Fruit fly (Drosophila melanogaster) whole organism, embryonic: ENCODE results near the gene CG4497.

Source experiments
- ATbp ChIP-seq: fragments of 200-800 bp; sonication (Bioruptor generic); optimal IDR thresholded peaks from 2 replicates; lab custom pipeline; 2017; ENCODE audit warnings: missing biosample characterization, mild to moderate bottlenecking, missing genetic modification characterization, missing genetic modification reagents
- Adf1 ChIP-seq: fragments of 200-800 bp; sonication (Bioruptor generic); IDR thresholded peaks from 2 replicates; pipeline ENCODE4 v1.3.6; 2022; ENCODE audit warnings: missing biosample characterization, missing genetic modification characterization
- Aef1 ChIP-seq: fragments of 200-800 bp; sonication (Bioruptor generic); IDR thresholded peaks from 3 replicates; pipeline ENCODE4 v1.3.6; 2022; ENCODE audit warnings: missing biosample characterization, missing genetic modification characterization
- Awh ChIP-seq: fragments of 200-800 bp; sonication (Bioruptor generic); IDR thresholded peaks from 2 replicates; pipeline ENCODE4, ENCODE4 v1.3.6; 2022; ENCODE audit warnings: missing biosample characterization, missing genetic modification characterization
- CG10321 ChIP-seq: fragments of 200-800 bp; sonication (Bioruptor generic); IDR thresholded peaks from 2 replicates; pipeline ENCODE4 v1.3.6; 2022; ENCODE audit warnings: missing biosample characterization, missing genetic modification characterization
- CG10366 ChIP-seq: fragments of 200-800 bp; sonication (Bioruptor generic); IDR thresholded peaks from 2 replicates; pipeline ENCODE4 v1.3.6; 2022; ENCODE audit warnings: missing biosample characterization, missing genetic modification characterization
- CG10979 ChIP-seq: fragments of 200-800 bp; sonication (Bioruptor generic); optimal IDR thresholded peaks from 2 replicates; lab custom pipeline; 2018; ENCODE audit warnings: missing biosample characterization, mild to moderate bottlenecking, missing genetic modification characterization, moderate library complexity
- CG11247 ChIP-seq: fragments of 200-800 bp; sonication (Bioruptor generic); IDR thresholded peaks from 2 replicates; pipeline ENCODE4 v1.3.6; 2022; ENCODE audit warnings: missing biosample characterization, missing genetic modification characterization
- CG13123 ChIP-seq: fragments of 200-800 bp; sonication (Bioruptor generic); optimal IDR thresholded peaks from 2 replicates; lab custom pipeline; 2016; ENCODE audit warnings: missing biosample characterization, missing genetic modification characterization
- CG14050 ChIP-seq: fragments of 200-800 bp; sonication (Bioruptor generic); IDR thresholded peaks from 3 replicates; pipeline ENCODE4 v1.3.6; 2022; ENCODE audit warnings: missing biosample characterization, missing genetic modification characterization
- CG14965 ChIP-seq: fragments of 200-800 bp; sonication (Bioruptor generic); optimal IDR thresholded peaks from 2 replicates; lab custom pipeline; 2016; ENCODE audit warnings: missing biosample characterization, missing genetic modification characterization, borderline replicate concordance
- CG1602 ChIP-seq: fragments of 200-800 bp; sonication (Bioruptor generic); optimal IDR thresholded peaks from 3 replicates; lab custom pipeline; 2016; ENCODE audit warnings: missing biosample characterization, missing genetic modification characterization
- CG2678 ChIP-seq: fragments of 200-800 bp; sonication (Bioruptor generic); optimal IDR thresholded peaks from 3 replicates; lab custom pipeline; 2019; ENCODE audit warnings: missing biosample characterization, mild to moderate bottlenecking, missing genetic modification characterization, moderate library complexity
- CG4404 ChIP-seq: fragments of 200-800 bp; sonication (Bioruptor generic); IDR thresholded peaks from 2 replicates; pipeline ENCODE4 v1.3.6; 2022; ENCODE audit warnings: missing biosample characterization, missing genetic modification characterization
- CG4854 ChIP-seq: fragments of 200-800 bp; sonication (Bioruptor generic); optimal IDR thresholded peaks from 2 replicates; lab custom pipeline; 2016; ENCODE audit warnings: missing biosample characterization, missing genetic modification characterization, inconsistent platforms
- CG7987 ChIP-seq: fragments of 200-800 bp; sonication (Bioruptor generic); optimal IDR thresholded peaks from 2 replicates; lab custom pipeline; 2018; ENCODE audit warnings: missing biosample characterization, mild to moderate bottlenecking, missing genetic modification characterization, moderate library complexity
- D ChIP-seq, 2 experiments: fragments of 200-800 bp in 1 of 2; fragments of >200 bp in 1 of 2; sonication (Bioruptor generic) in 1 of 2; optimal IDR thresholded peaks; 2 replicates in 1 of 2; 3 replicates in 1 of 2; lab custom pipeline; 2017; ENCODE audit warnings: mild to moderate bottlenecking in 1 of 2, missing biosample characterization in 1 of 2, missing genetic modification characterization in 1 of 2, missing genetic modification reagents in 1 of 2
- Deaf1 ChIP-seq: fragments of 200-800 bp; optimal IDR thresholded peaks from 3 replicates; lab custom pipeline; 2019; ENCODE audit warnings: missing biosample characterization, mild to moderate bottlenecking, missing genetic modification characterization, moderate library complexity
- Dfd ChIP-seq, 2 experiments: fragments of >200 bp; optimal IDR thresholded peaks; 2 replicates each; lab custom pipeline; 2017; ENCODE audit warnings: missing biosample characterization in 2 of 2, missing genetic modification characterization in 2 of 2
- Doc3 ChIP-seq: fragments of 200-800 bp; sonication (Bioruptor generic); IDR thresholded peaks from 3 replicates; pipeline ENCODE4 v1.3.6; 2022; ENCODE audit warnings: missing biosample characterization, missing genetic modification characterization; ENCODE audit not compliant: partially characterized antibody
- H2.0 ChIP-seq: fragments of 200-800 bp; sonication (Bioruptor generic); IDR thresholded peaks from 2 replicates; pipeline ENCODE4 v1.3.6; 2022; ENCODE audit warnings: missing biosample characterization, missing genetic modification characterization
- Hr78 ChIP-seq, 2 experiments: fragments of 200-800 bp in 1 of 2; fragments of >200 bp in 1 of 2; sonication (Bioruptor generic) in 1 of 2; optimal IDR thresholded peaks; 2 replicates each; lab custom pipeline; 2017 to 2019; ENCODE audit warnings: missing biosample characterization in 2 of 2, missing genetic modification characterization in 2 of 2, mild to moderate bottlenecking in 1 of 2, moderate library complexity in 1 of 2
- Kr ChIP-seq: fragments of 200-800 bp; sonication (Bioruptor generic); optimal IDR thresholded peaks from 2 replicates; lab custom pipeline; 2017; ENCODE audit warnings: missing biosample characterization, mild to moderate bottlenecking, missing genetic modification characterization
- MTF-1 ChIP-seq: fragments of 200-800 bp; sonication (Bioruptor generic); optimal IDR thresholded peaks from 2 replicates; lab custom pipeline; 2018; ENCODE audit warnings: missing biosample characterization, mild to moderate bottlenecking, missing genetic modification characterization, borderline replicate concordance
- NC2α ChIP-seq: fragments of 200-800 bp; sonication (Bioruptor generic); optimal IDR thresholded peaks from 2 replicates; lab custom pipeline; 2016; ENCODE audit warnings: missing biosample characterization, missing genetic modification characterization
- NfI ChIP-seq: fragments of 200-800 bp; sonication (Bioruptor generic); optimal IDR thresholded peaks from 3 replicates; lab custom pipeline; 2018; ENCODE audit warnings: missing biosample characterization, mild to moderate bottlenecking, missing genetic modification characterization, moderate library complexity
- Sox100B ChIP-seq: fragments of 200-800 bp; sonication (Bioruptor generic); optimal IDR thresholded peaks from 3 replicates; lab custom pipeline; 2018; ENCODE audit warnings: missing biosample characterization, mild to moderate bottlenecking, missing genetic modification characterization
- Sox102F ChIP-seq: fragments of 200-800 bp; sonication (Bioruptor generic); optimal IDR thresholded peaks from 2 replicates; lab custom pipeline; 2018; ENCODE audit warnings: missing biosample characterization, mild to moderate bottlenecking, missing genetic modification characterization, moderate library complexity
- Ssrp ChIP-seq: fragments of 200-800 bp; sonication (Bioruptor generic); optimal IDR thresholded peaks from 2 replicates; lab custom pipeline; 2018; ENCODE audit warnings: missing biosample characterization, mild to moderate bottlenecking, missing genetic modification characterization, moderate library complexity
- YL-1 ChIP-seq: fragments of 200-800 bp; sonication (Bioruptor generic); optimal IDR thresholded peaks from 3 replicates; lab custom pipeline; 2017; ENCODE audit warnings: missing biosample characterization, mild to moderate bottlenecking, missing genetic modification characterization
- ab ChIP-seq: fragments of 200-800 bp; sonication (Bioruptor generic); optimal IDR thresholded peaks from 2 replicates; lab custom pipeline; 2016; ENCODE audit warnings: missing biosample characterization, missing genetic modification characterization
- az2 ChIP-seq: fragments of 200-800 bp; sonication (Bioruptor generic); optimal IDR thresholded peaks from 3 replicates; lab custom pipeline; 2016; ENCODE audit warnings: missing biosample characterization, missing genetic modification characterization
- btn ChIP-seq: fragments of 200-800 bp; sonication (Bioruptor generic); optimal IDR thresholded peaks from 2 replicates; lab custom pipeline; 2016; ENCODE audit warnings: missing biosample characterization, missing genetic modification characterization
- chinmo ChIP-seq: fragments of 200-800 bp; sonication (Bioruptor generic); IDR thresholded peaks from 4 replicates; pipeline ENCODE4 v1.3.6; 2022; ENCODE audit warnings: missing biosample characterization, missing genetic modification characterization; ENCODE audit not compliant: partially characterized antibody
- chm ChIP-seq: fragments of 200-800 bp; sonication (Bioruptor generic); IDR thresholded peaks from 2 replicates; pipeline ENCODE4 v1.3.6; 2022; ENCODE audit warnings: missing biosample characterization, missing genetic modification characterization
- croc ChIP-seq: fragments of 200-800 bp; sonication (Bioruptor generic); conservative IDR thresholded peaks from 3 replicates; pipeline ENCODE4 v1.3.6; 2022; ENCODE audit warnings: missing biosample characterization, missing genetic modification characterization
- fu2 ChIP-seq: fragments of 200-800 bp; sonication (Bioruptor generic); optimal IDR thresholded peaks from 2 replicates; lab custom pipeline; 2016; ENCODE audit warnings: missing biosample characterization, missing genetic modification characterization
- grau ChIP-seq: fragments of 200-800 bp; optimal IDR thresholded peaks from 3 replicates; lab custom pipeline; 2019; ENCODE audit warnings: missing biosample characterization, mild to moderate bottlenecking, missing genetic modification characterization, moderate library complexity
- gt ChIP-seq: fragments of 200-800 bp; sonication (Bioruptor generic); IDR thresholded peaks from 2 replicates; pipeline ENCODE4 v1.3.6; 2022; ENCODE audit warnings: missing biosample characterization, missing genetic modification characterization
- lmd ChIP-seq: fragments of 200-800 bp; sonication (Bioruptor generic); IDR thresholded peaks from 2 replicates; pipeline ENCODE4 v1.3.6; 2022; ENCODE audit warnings: missing biosample characterization, missing genetic modification characterization
- lola ChIP-seq, 3 experiments: fragments of >200 bp in 2 of 3; fragments of 200-800 bp in 1 of 3; sonication (Bioruptor generic) in 1 of 3; optimal IDR thresholded peaks; 2 replicates each; lab custom pipeline; 2017 to 2019; ENCODE audit warnings: missing biosample characterization in 3 of 3, missing genetic modification characterization in 3 of 3, mild to moderate bottlenecking in 1 of 3, moderate library complexity in 1 of 3
- nerfin-2 ChIP-seq: fragments of 200-800 bp; sonication (Bioruptor generic); IDR thresholded peaks from 2 replicates; pipeline ENCODE4 v1.3.6; 2022; ENCODE audit warnings: missing biosample characterization, missing genetic modification characterization; ENCODE audit not compliant: partially characterized antibody
- psq ChIP-seq: fragments of 200-800 bp; sonication (Bioruptor generic); optimal IDR thresholded peaks from 2 replicates; lab custom pipeline; 2017; ENCODE audit warnings: missing biosample characterization, missing genetic modification characterization
- ranshi ChIP-seq: fragments of 200-800 bp; sonication (Bioruptor generic); IDR thresholded peaks from 2 replicates; pipeline ENCODE4 v1.3.6; 2022; ENCODE audit warnings: missing biosample characterization, missing genetic modification characterization
- so ChIP-seq: fragments of 200-800 bp; sonication (Bioruptor generic); IDR thresholded peaks from 3 replicates; pipeline ENCODE4 v1.3.6; 2022; ENCODE audit warnings: missing biosample characterization, missing genetic modification characterization
- tap ChIP-seq: fragments of 200-800 bp; optimal IDR thresholded peaks from 3 replicates; lab custom pipeline; 2019; ENCODE audit warnings: missing biosample characterization, mild to moderate bottlenecking, missing genetic modification characterization, moderate library complexity
- tx ChIP-seq: fragments of 200-800 bp; sonication (Bioruptor generic); optimal IDR thresholded peaks from 2 replicates; lab custom pipeline; 2016; ENCODE audit warnings: missing biosample characterization, missing genetic modification characterization
- unc-4 ChIP-seq: fragments of 200-800 bp; sonication (Bioruptor generic); IDR thresholded peaks from 2 replicates; pipeline ENCODE4 v1.3.6; 2022; ENCODE audit warnings: missing biosample characterization, missing genetic modification characterization; ENCODE audit not compliant: partially characterized antibody
- z ChIP-seq: fragments of 200-800 bp; sonication (Bioruptor generic); IDR thresholded peaks from 3 replicates; pipeline ENCODE4 v1.3.6; 2022; ENCODE audit warnings: missing biosample characterization, missing genetic modification characterization

CG4497 gene

dm6 chr2L:7188530-7188996 is 5.8 kb downstream of the CG4497 start:
- TF ChIP-seq CG14050 = peak; percentile 98
- TF ChIP-seq H2.0 (GFP tag; lab: Robert Waterston, UW) = peak; percentile 97
- peak; percentile 98 for TF ChIP-seq so (GFP tag; lab: Robert Waterston, UW)
- TF ChIP-seq fu2 (GFP tag; lab: Kevin White, UChicago) = peak; percentile 94
- TF ChIP-seq MTF-1 (GFP tag; lab: Kevin White, UChicago) = peak; percentile 82
- TF ChIP-seq CG7987 (GFP tag; lab: Kevin White, UChicago) = peak; percentile 93
- TF ChIP-seq tx (GFP tag; lab: Kevin White, UChicago) = peak; percentile 97
- TF ChIP-seq CG10321 (GFP tag; lab: Robert Waterston, UW) = peak; percentile 84
- peak; percentile 98 for TF ChIP-seq Aef1 (GFP tag; lab: Robert Waterston, UW)
- no peak for TF ChIP-seq chm (GFP tag; lab: Robert Waterston, UW)
- TF ChIP-seq Hr78 (GFP tag; optimal IDR thresholded peaks at IDR 0.05; lab: Kevin White, UChicago) = peak in 1 of 2 experiments; percentile 96
- peak; percentile 99 for TF ChIP-seq CG2678
- TF ChIP-seq ab (GFP tag; lab: Kevin White, UChicago) = peak; percentile 94
- TF ChIP-seq CG4854 (GFP tag; lab: Kevin White, UChicago) = peak; percentile 94
- peak; percentile 98 for TF ChIP-seq Sox100B (GFP tag; lab: Kevin White, UChicago)
- peak; percentile 95 for TF ChIP-seq YL-1 (GFP tag; lab: Kevin White, UChicago)
- TF ChIP-seq nerfin-2 (GFP tag; lab: Robert Waterston, UW) = no peak
- peak; percentile 97 for TF ChIP-seq grau (tag; lab: Kevin White, UChicago)
- TF ChIP-seq CG4404 (GFP tag; lab: Robert Waterston, UW) = peak; percentile 98
- peak; percentile 99 for TF ChIP-seq lmd (GFP tag; lab: Robert Waterston, UW)
- peak; percentile 98 for TF ChIP-seq CG10366 (GFP tag; lab: Robert Waterston, UW)
- peak; percentile 96 for TF ChIP-seq tap
- TF ChIP-seq CG1602 (GFP tag; lab: Kevin White, UChicago) = peak; percentile 97
- peak; percentile 100 for TF ChIP-seq Adf1 (GFP tag; lab: Robert Waterston, UW)
- TF ChIP-seq ranshi (GFP tag; lab: Robert Waterston, UW) = peak; percentile 96
- TF ChIP-seq NC2α (GFP tag; lab: Kevin White, UChicago) = peak; percentile 82
- TF ChIP-seq ATbp = peak; percentile 99
- peak in 1 of 2 experiments; percentile 86 for TF ChIP-seq Dfd (GFP tag; optimal IDR thresholded peaks at IDR 0.05; lab: Kevin White, UChicago)
- peak; percentile 97 for TF ChIP-seq CG11247 (GFP tag; lab: Robert Waterston, UW)
- 0 out of 2 replicates have a peak, but pooled peaks have one; percentile 18 for TF ChIP-seq unc-4
- TF ChIP-seq CG10979 (tag; lab: Kevin White, UChicago) = peak; percentile 98
- TF ChIP-seq az2 = peak; percentile 98
- TF ChIP-seq NfI = peak; percentile 98
- no peak for TF ChIP-seq Doc3 (GFP tag; lab: Robert Waterston, UW)
- TF ChIP-seq btn (GFP tag; lab: Kevin White, UChicago) = peak; percentile 91
- peak; percentile 98 for TF ChIP-seq Ssrp (tag; lab: Kevin White, UChicago)
- TF ChIP-seq CG13123 (GFP tag; lab: Kevin White, UChicago) = peak; percentile 93
- TF ChIP-seq z (GFP tag; lab: Robert Waterston, UW) = peak; percentile 70; the same call in 2 of the 3 replicates
- peak; percentile 40 for TF ChIP-seq CG14965 (GFP tag; lab: Kevin White, UChicago)
- TF ChIP-seq Kr (GFP tag; lab: Kevin White, UChicago) = peak; percentile 42
- TF ChIP-seq chinmo (GFP tag; lab: Robert Waterston, UW) = peak; percentile 87; the same call in 2 of the 4 replicates
- peak; percentile 91 for TF ChIP-seq psq
- TF ChIP-seq Sox102F (GFP tag; lab: Kevin White, UChicago) = peak; percentile 98
- TF ChIP-seq croc (GFP tag; lab: Robert Waterston, UW) = peak; percentile 98
- peak; percentile 81 for TF ChIP-seq Deaf1 (tag; lab: Kevin White, UChicago)
- TF ChIP-seq lola (GFP tag; optimal IDR thresholded peaks at IDR 0.05; lab: Kevin White, UChicago) = peak in 1 of 3 experiments; percentile 96
- peak; percentile 98 for TF ChIP-seq Awh (GFP tag; lab: Robert Waterston, UW)
- TF ChIP-seq gt (GFP tag; lab: Robert Waterston, UW) = peak; percentile 95
- no peak for TF ChIP-seq D (optimal IDR thresholded peaks at IDR 0.05; lab: Kevin White, UChicago)
- peak; percentile 98 for TF ChIP-seq D (GFP tag; optimal IDR thresholded peaks at IDR 0.05; lab: Kevin White, UChicago)
